Worm (Caenorhabditis elegans): ENCODE data around the gene nstp-8.

ce11 chrV:2238012-2238411 lies 22.6 kb downstream of the nstp-8 start:
- TF ChIP-seq ceh-63 (GFP tag; optimal IDR thresholded peaks at IDR 0.05) = no peak
- no peak for TF ChIP-seq lin-13 (GFP tag; optimal IDR thresholded peaks at IDR 0.05)
- no peak for TF ChIP-seq lin-39 (tag; optimal IDR thresholded peaks at IDR 0.05)
- TF ChIP-seq egl-13 (tag; optimal IDR thresholded peaks at IDR 0.05) = no peak
- no peak for TF ChIP-seq ets-5 (GFP tag; IDR thresholded peaks at IDR 0.05)
- no peak for TF ChIP-seq sox-4 (tag; optimal IDR thresholded peaks at IDR 0.05)
- TF ChIP-seq lsy-2 (tag; optimal IDR thresholded peaks at IDR 0.05) = no peak
- TF ChIP-seq lin-15B (tag; optimal IDR thresholded peaks at IDR 0.05) = no peak
- TF ChIP-seq ztf-11 (tag; optimal IDR thresholded peaks at IDR 0.05) = no peak
- TF ChIP-seq aly-2 (tag; optimal IDR thresholded peaks at IDR 0.05) = no peak
- TF ChIP-seq efl-1 (optimal IDR thresholded peaks at IDR 0.05) = no peak
- TF ChIP-seq efl-1 (GFP tag; optimal IDR thresholded peaks at IDR 0.05 in 1 of 2) = no peak
- TF ChIP-seq egl-27 (tag; optimal IDR thresholded peaks at IDR 0.05) = no peak
- no peak for TF ChIP-seq snpc-4 (tag; optimal IDR thresholded peaks at IDR 0.05)
- TF ChIP-seq nhr-90 (tag; optimal IDR thresholded peaks at IDR 0.05; ENCODE audit: poor library complexity) = no peak

Measured in whole organism, L1 larva.